Fruit fly (Drosophila melanogaster) whole organism, embryonic: ENCODE measurements around the gene mRpS10.
A peak's percentile ranks its signal among the peaks of the same experiment; 100 is the strongest.

ENCODE experiments used
- Asciz ChIP-seq: fragments of 200-800 bp; sonication (Bioruptor generic); optimal IDR thresholded peaks from 2 replicates; lab custom pipeline; 2017; ENCODE audit warnings: missing biosample characterization, mild to moderate bottlenecking, missing genetic modification characterization, missing genetic modification reagents
- CG10543 ChIP-seq: fragments of 200-800 bp; sonication (Bioruptor generic); optimal IDR thresholded peaks from 3 replicates; lab custom pipeline; 2017; ENCODE audit warnings: missing biosample characterization, mild to moderate bottlenecking, missing genetic modification characterization, moderate library complexity
- CG10565 ChIP-seq: fragments of 200-800 bp; sonication (Bioruptor generic); optimal IDR thresholded peaks from 3 replicates; lab custom pipeline; 2016; ENCODE audit warnings: missing biosample characterization, mild to moderate bottlenecking, missing genetic modification characterization
- CG11093 ChIP-seq: fragments of 200-800 bp; sonication (Bioruptor generic); IDR thresholded peaks from 3 replicates; pipeline ENCODE4 v1.3.6; 2022; ENCODE audit warnings: missing biosample characterization, missing genetic modification characterization
- CG11456 ChIP-seq: fragments of 200-800 bp; sonication (Bioruptor generic); IDR thresholded peaks from 3 replicates; pipeline ENCODE4 v1.3.6; 2022; ENCODE audit warnings: missing biosample characterization, missing genetic modification characterization
- CG1233 ChIP-seq: fragments of 200-800 bp; sonication (Bioruptor generic); optimal IDR thresholded peaks from 4 replicates; lab custom pipeline; 2018; ENCODE audit warnings: missing biosample characterization, mild to moderate bottlenecking, missing genetic modification characterization
- CG12391 ChIP-seq: fragments of 200-800 bp; sonication (Bioruptor generic); optimal IDR thresholded peaks from 3 replicates; lab custom pipeline; 2018; ENCODE audit warnings: missing biosample characterization, mild to moderate bottlenecking, missing genetic modification characterization, moderate library complexity
- CG13123 ChIP-seq: fragments of 200-800 bp; sonication (Bioruptor generic); optimal IDR thresholded peaks from 2 replicates; lab custom pipeline; 2016; ENCODE audit warnings: missing biosample characterization, missing genetic modification characterization
- CG13287 ChIP-seq: fragments of 200-800 bp; sonication (Bioruptor generic); IDR thresholded peaks from 2 replicates; pipeline ENCODE4 v1.3.6; 2022; ENCODE audit warnings: missing biosample characterization, missing genetic modification characterization; ENCODE audit not compliant: partially characterized antibody
- CG17359 ChIP-seq: fragments of 200-800 bp; sonication (Bioruptor generic); optimal IDR thresholded peaks from 3 replicates; lab custom pipeline; 2018; ENCODE audit warnings: missing biosample characterization, mild to moderate bottlenecking, missing genetic modification characterization, moderate library complexity
- CG17829 ChIP-seq: fragments of 200-800 bp; optimal IDR thresholded peaks from 2 replicates; lab custom pipeline; 2019; ENCODE audit warnings: missing biosample characterization, mild to moderate bottlenecking, missing genetic modification characterization, moderate library complexity
- CG18476 ChIP-seq: fragments of 200-800 bp; sonication (Bioruptor generic); optimal IDR thresholded peaks from 2 replicates; lab custom pipeline; 2016; ENCODE audit warnings: missing biosample characterization, mild to moderate bottlenecking, missing genetic modification characterization
- CG2120 ChIP-seq: fragments of 200-800 bp; sonication (Bioruptor generic); optimal IDR thresholded peaks from 3 replicates; lab custom pipeline; 2016; ENCODE audit warnings: missing biosample characterization, missing genetic modification characterization
- CG6791 ChIP-seq: fragments of 200-800 bp; sonication (Bioruptor generic); IDR thresholded peaks from 3 replicates; pipeline ENCODE4 v1.3.6; 2022; ENCODE audit warnings: missing biosample characterization, missing genetic modification characterization; ENCODE audit not compliant: partially characterized antibody
- CG6854 ChIP-seq: fragments of 200-800 bp; sonication (Bioruptor generic); optimal IDR thresholded peaks from 3 replicates; lab custom pipeline; 2017; ENCODE audit warnings: missing biosample characterization, mild to moderate bottlenecking, missing genetic modification characterization
- CG7372 ChIP-seq: fragments of 200-800 bp; sonication (Bioruptor generic); IDR thresholded peaks from 2 replicates; pipeline ENCODE4 v1.3.6; 2022; ENCODE audit warnings: missing biosample characterization, missing genetic modification characterization
- CG8924 ChIP-seq: fragments of 200-800 bp; optimal IDR thresholded peaks from 3 replicates; lab custom pipeline; 2019; ENCODE audit warnings: missing biosample characterization, mild to moderate bottlenecking, missing genetic modification characterization, moderate library complexity
- CG9817 ChIP-seq: fragments of 200-800 bp; sonication (Bioruptor generic); optimal IDR thresholded peaks from 2 replicates; lab custom pipeline; 2018; ENCODE audit warnings: missing biosample characterization, mild to moderate bottlenecking, missing genetic modification characterization, moderate library complexity
- D ChIP-seq, 2 experiments: fragments of 200-800 bp in 1 of 2; fragments of >200 bp in 1 of 2; sonication (Bioruptor generic) in 1 of 2; optimal IDR thresholded peaks; 2 replicates in 1 of 2; 3 replicates in 1 of 2; lab custom pipeline; 2017; ENCODE audit warnings: mild to moderate bottlenecking in 1 of 2, missing biosample characterization in 1 of 2, missing genetic modification characterization in 1 of 2, missing genetic modification reagents in 1 of 2
- Dek ChIP-seq: fragments of 200-800 bp; sonication (Bioruptor generic); optimal IDR thresholded peaks from 3 replicates; lab custom pipeline; 2019; ENCODE audit warnings: missing biosample characterization, mild to moderate bottlenecking, missing genetic modification characterization, moderate library complexity
- Dip3 ChIP-seq: fragments of 200-800 bp; sonication (Bioruptor generic); optimal IDR thresholded peaks from 3 replicates; lab custom pipeline; 2016; ENCODE audit warnings: missing biosample characterization, missing genetic modification characterization
- Doc3 ChIP-seq: fragments of 200-800 bp; sonication (Bioruptor generic); IDR thresholded peaks from 3 replicates; pipeline ENCODE4 v1.3.6; 2022; ENCODE audit warnings: missing biosample characterization, missing genetic modification characterization; ENCODE audit not compliant: partially characterized antibody
- Fer2 ChIP-seq: fragments of 200-800 bp; sonication (Bioruptor generic); optimal IDR thresholded peaks from 2 replicates; lab custom pipeline; 2018; ENCODE audit warnings: missing biosample characterization, mild to moderate bottlenecking, missing genetic modification characterization, moderate library complexity
- HHEX ChIP-seq: fragments of 200-800 bp; sonication (Bioruptor generic); optimal IDR thresholded peaks from 3 replicates; lab custom pipeline; 2017; ENCODE audit warnings: missing biosample characterization, mild to moderate bottlenecking, missing genetic modification characterization, missing genetic modification reagents
- Hmx ChIP-seq: fragments of 200-800 bp; sonication (Bioruptor generic); optimal IDR thresholded peaks from 2 replicates; lab custom pipeline; 2016; ENCODE audit warnings: missing biosample characterization, missing genetic modification characterization
- MTF-1 ChIP-seq: fragments of 200-800 bp; sonication (Bioruptor generic); optimal IDR thresholded peaks from 2 replicates; lab custom pipeline; 2018; ENCODE audit warnings: missing biosample characterization, mild to moderate bottlenecking, missing genetic modification characterization, borderline replicate concordance
- NC2β ChIP-seq: fragments of 200-800 bp; sonication (Bioruptor generic); optimal IDR thresholded peaks from 2 replicates; lab custom pipeline; 2016; ENCODE audit warnings: missing biosample characterization, missing genetic modification characterization
- Neu2 ChIP-seq: fragments of 200-800 bp; sonication (Bioruptor generic); optimal IDR thresholded peaks from 3 replicates; lab custom pipeline; 2016; ENCODE audit warnings: missing biosample characterization, missing genetic modification characterization, borderline replicate concordance
- Opbp ChIP-seq: fragments of 200-800 bp; sonication (Bioruptor generic); IDR thresholded peaks from 3 replicates; pipeline ENCODE4 v1.3.6; 2022; ENCODE audit warnings: missing biosample characterization, missing genetic modification characterization; ENCODE audit not compliant: partially characterized antibody
- Usf ChIP-seq: fragments of 200-800 bp; sonication (Bioruptor generic); optimal IDR thresholded peaks from 2 replicates; lab custom pipeline; 2017; ENCODE audit warnings: missing genotype, missing biosample characterization, missing genetic modification characterization
- YL-1 ChIP-seq: fragments of 200-800 bp; sonication (Bioruptor generic); optimal IDR thresholded peaks from 3 replicates; lab custom pipeline; 2017; ENCODE audit warnings: missing biosample characterization, mild to moderate bottlenecking, missing genetic modification characterization
- bowl ChIP-seq: fragments of 200-800 bp; sonication (Bioruptor generic); IDR thresholded peaks from 2 replicates; pipeline ENCODE4 v1.3.6; 2022; ENCODE audit warnings: missing biosample characterization, missing genetic modification characterization
- bsh ChIP-seq, 2 experiments: fragments of 200-800 bp; sonication (Bioruptor generic); optimal IDR thresholded peaks; 2 replicates each; lab custom pipeline; 2017 to 2018; ENCODE audit warnings: mild to moderate bottlenecking in 2 of 2, missing biosample characterization in 2 of 2, missing genetic modification characterization in 2 of 2, moderate library complexity in 1 of 2
- cato ChIP-seq: fragments of 200-800 bp; sonication (Bioruptor generic); optimal IDR thresholded peaks from 2 replicates; lab custom pipeline; 2016; ENCODE audit warnings: missing biosample characterization, missing genetic modification characterization, borderline replicate concordance
- cg ChIP-seq: fragments of 200-800 bp; sonication (Bioruptor generic); optimal IDR thresholded peaks from 3 replicates; lab custom pipeline; 2019; ENCODE audit warnings: missing biosample characterization, mild to moderate bottlenecking, missing genetic modification characterization, moderate library complexity
- crp ChIP-seq, 2 experiments: fragments of 200-800 bp; sonication (Bioruptor generic); optimal IDR thresholded peaks; 2 replicates in 1 of 2; 3 replicates in 1 of 2; lab custom pipeline; 2017; ENCODE audit warnings: missing biosample characterization in 2 of 2, missing genetic modification characterization in 2 of 2, mild to moderate bottlenecking in 1 of 2, moderate library complexity in 1 of 2
- dpn ChIP-seq, 2 experiments: fragments of 200-800 bp; sonication (Bioruptor generic); optimal IDR thresholded peaks; 3 replicates each; lab custom pipeline; 2016; ENCODE audit warnings: missing biosample characterization in 2 of 2, missing genetic modification characterization in 2 of 2
- esg ChIP-seq: fragments of 200-800 bp; sonication (Bioruptor generic); conservative IDR thresholded peaks from 2 replicates; pipeline ENCODE4 v1.3.6; 2022; ENCODE audit warnings: missing biosample characterization, missing genetic modification characterization
- grau ChIP-seq: fragments of 200-800 bp; optimal IDR thresholded peaks from 3 replicates; lab custom pipeline; 2019; ENCODE audit warnings: missing biosample characterization, mild to moderate bottlenecking, missing genetic modification characterization, moderate library complexity
- hth ChIP-seq: fragments of >200 bp; optimal IDR thresholded peaks from 2 replicates; lab custom pipeline; 2017; ENCODE audit warnings: inconsistent platforms
- inv ChIP-seq: fragments of 200-800 bp; sonication (Bioruptor generic); IDR thresholded peaks from 2 replicates; pipeline ENCODE4 v1.3.6; 2022; ENCODE audit warnings: missing biosample characterization, missing genetic modification characterization; ENCODE audit not compliant: partially characterized antibody
- jing ChIP-seq: fragments of 200-800 bp; sonication (Bioruptor generic); optimal IDR thresholded peaks from 2 replicates; lab custom pipeline; 2018; ENCODE audit warnings: missing biosample characterization, mild to moderate bottlenecking, missing genetic modification characterization
- klu ChIP-seq: fragments of 200-800 bp; sonication (Bioruptor generic); IDR thresholded peaks from 2 replicates; pipeline ENCODE4 v1.3.6; 2022; ENCODE audit warnings: missing biosample characterization, missing genetic modification characterization
- pum ChIP-seq: fragments of 200-800 bp; sonication (Bioruptor generic); optimal IDR thresholded peaks from 2 replicates; lab custom pipeline; 2016; ENCODE audit warnings: missing biosample characterization, missing genetic modification characterization
- pzg ChIP-seq: fragments of 200-800 bp; sonication (Bioruptor generic); optimal IDR thresholded peaks from 3 replicates; lab custom pipeline; 2018; ENCODE audit warnings: missing biosample characterization, mild to moderate bottlenecking, missing genetic modification characterization, moderate library complexity
- tgo ChIP-seq: fragments of 200-800 bp; sonication (Bioruptor generic); IDR thresholded peaks from 3 replicates; pipeline ENCODE4 v1.3.6; 2022; ENCODE audit warnings: missing biosample characterization, missing genetic modification characterization

mRpS10 gene

DNA sequence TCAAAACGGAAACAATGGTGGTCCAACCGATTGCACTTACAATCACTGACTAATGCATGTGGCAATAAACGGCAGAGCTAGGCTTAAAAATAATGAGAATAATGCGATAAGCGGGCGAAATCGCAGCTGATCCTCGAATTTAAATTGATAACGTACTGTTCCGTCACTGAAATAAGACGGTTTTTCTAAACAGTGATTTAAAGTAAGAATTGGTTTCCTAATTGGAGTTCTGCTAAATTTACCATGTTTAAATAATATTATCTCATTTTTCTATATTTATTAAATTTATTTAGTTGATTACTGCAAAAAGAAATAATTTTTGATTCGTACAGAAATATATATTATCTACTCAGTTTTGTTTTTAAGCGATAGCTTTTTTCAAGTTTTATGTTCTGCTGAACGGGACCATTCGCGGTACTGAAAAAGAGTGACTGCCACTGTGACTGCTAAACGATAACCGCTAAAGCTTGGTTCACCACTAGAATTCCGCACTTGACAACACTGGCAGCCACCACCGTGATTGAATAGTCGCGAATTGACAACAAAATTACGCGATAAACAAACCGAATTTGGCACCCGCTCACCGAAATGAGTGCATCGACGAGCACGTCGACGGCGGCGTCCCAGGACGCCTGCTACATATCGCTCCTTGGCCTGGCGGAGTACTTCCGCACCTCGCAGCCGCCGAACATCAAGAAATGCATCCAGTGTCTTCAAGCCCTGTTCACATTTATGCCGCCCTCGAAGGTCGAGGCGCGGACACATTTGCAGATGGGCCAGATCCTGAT is 20.6 kb upstream of the mRpS10 start, which contains the start of the genes Spn88Eb and Mau2 (continued):
- peak; percentile 44 for TF ChIP-seq NC2β (GFP tag; lab: Kevin White, UChicago)
- TF ChIP-seq CG17829 (tag; lab: Kevin White, UChicago) = peak; percentile 77
- peak; percentile 70 to 76 for TF ChIP-seq dpn (GFP tag; optimal IDR thresholded peaks at IDR 0.05; lab: Kevin White, UChicago)
- TF ChIP-seq grau = peak; percentile 66
- no peak for TF ChIP-seq jing (GFP tag; lab: Kevin White, UChicago)
- TF ChIP-seq D (optimal IDR thresholded peaks at IDR 0.05; lab: Kevin White, UChicago) = no peak
- peak; percentile 14 for TF ChIP-seq D (GFP tag; optimal IDR thresholded peaks at IDR 0.05; lab: Kevin White, UChicago)
- peak; percentile 55; the same call in 2 of the 3 replicates for TF ChIP-seq Doc3 (GFP tag; lab: Robert Waterston, UW)
- TF ChIP-seq CG1233 = peak; percentile 43
- TF ChIP-seq Hmx (GFP tag; lab: Kevin White, UChicago) = no peak
- TF ChIP-seq cg (GFP tag; lab: Kevin White, UChicago) = no peak
- peak; percentile 62 for TF ChIP-seq Dip3 (GFP tag; lab: Kevin White, UChicago)
- peak; percentile 84 for TF ChIP-seq Opbp (GFP tag; lab: Robert Waterston, UW)
- peak; percentile 55 for TF ChIP-seq Dek (tag; lab: Kevin White, UChicago)
- TF ChIP-seq Asciz (GFP tag; lab: Kevin White, UChicago) = no peak
- TF ChIP-seq CG8924 (tag; lab: Kevin White, UChicago) = peak; percentile 46
- TF ChIP-seq CG13287 (GFP tag; lab: Robert Waterston, UW) = peak; percentile 79
- TF ChIP-seq Usf (GFP tag; lab: Kevin White, UChicago) = no peak
- peak; percentile 64 for TF ChIP-seq CG10543 (GFP tag; lab: Kevin White, UChicago)
- peak; percentile 81 for TF ChIP-seq CG2120 (GFP tag; lab: Kevin White, UChicago)
- peak; percentile 59 for TF ChIP-seq tgo
- TF ChIP-seq CG13123 (GFP tag; lab: Kevin White, UChicago) = peak; percentile 37
- TF ChIP-seq CG11093 = no peak; the same call in 2 of the 3 replicates
- peak; percentile 67 for TF ChIP-seq YL-1 (GFP tag; lab: Kevin White, UChicago)
- peak; percentile 49; the same call in 1 of the 2 replicates for TF ChIP-seq inv (GFP tag; lab: Robert Waterston, UW)
- TF ChIP-seq Neu2 (GFP tag; lab: Kevin White, UChicago) = no peak
- TF ChIP-seq CG10565 (GFP tag; lab: Kevin White, UChicago) = no peak
- peak; percentile 24 for TF ChIP-seq cato (GFP tag; lab: Kevin White, UChicago)
- peak; percentile 71; the same call in 1 of the 2 replicates for TF ChIP-seq CG7372 (GFP tag; lab: Robert Waterston, UW)
- peak; percentile 4 for TF ChIP-seq MTF-1 (GFP tag; lab: Kevin White, UChicago)
- peak; percentile 42 for TF ChIP-seq HHEX (GFP tag; lab: Kevin White, UChicago)
- peak; percentile 69 for TF ChIP-seq klu (GFP tag; lab: Robert Waterston, UW)
- TF ChIP-seq esg (GFP tag; lab: Robert Waterston, UW) = 0 out of 2 replicates have a peak, but pooled peaks have one; percentile 16
- TF ChIP-seq Fer2 (tag; lab: Kevin White, UChicago) = peak; percentile 52
- TF ChIP-seq crp (GFP tag; optimal IDR thresholded peaks at IDR 0.05; lab: Kevin White, UChicago) = peak in 1 of 2 experiments; percentile 48
- peak in 1 of 2 experiments; percentile 46 for TF ChIP-seq bsh (GFP tag; optimal IDR thresholded peaks at IDR 0.05; lab: Kevin White, UChicago)
- peak; percentile 89 for TF ChIP-seq CG11456
- no peak for TF ChIP-seq CG6854 (GFP tag; lab: Kevin White, UChicago)
- peak; percentile 47 for TF ChIP-seq pum (GFP tag; lab: Kevin White, UChicago)
- peak; percentile 75 for TF ChIP-seq CG12391
- peak; percentile 71 for TF ChIP-seq CG9817 (tag; lab: Kevin White, UChicago)
- no peak for TF ChIP-seq bowl (GFP tag; lab: Robert Waterston, UW)
- TF ChIP-seq pzg (GFP tag; lab: Kevin White, UChicago) = peak; percentile 88
- peak; percentile 43 for TF ChIP-seq CG17359
- peak; percentile 13 for TF ChIP-seq CG18476 (GFP tag; lab: Kevin White, UChicago)
- no peak for TF ChIP-seq hth (lab: Kevin White, UChicago)
- TF ChIP-seq CG6791 (GFP tag; lab: Robert Waterston, UW) = peak; percentile 76
